Fruit fly (Drosophila melanogaster): Measurements from ENCODE around the gene CG46387.
A peak's percentile ranks its signal among the peaks of the same experiment; 100 is the strongest.

Gene CG46387

dm6 chr3L:9856430-9857218, 41.8 kb upstream of the CG46387 start (continued):
- TF ChIP-seq Hr39 (GFP tag; optimal IDR thresholded peaks at IDR 0.05) (no peak), fd59A (GFP tag; optimal IDR thresholded peaks at IDR 0.05) (no peak), Hr38 (GFP tag; optimal IDR thresholded peaks at IDR 0.05) (no peak), cyc (GFP tag; optimal IDR thresholded peaks at IDR 0.05) (no peak), CG8632 (GFP tag; optimal IDR thresholded peaks at IDR 0.05) (peak; percentile 21), OdsH (GFP tag; optimal IDR thresholded peaks at IDR 0.05) (peak; percentile 6), eg (GFP tag; IDR thresholded peaks at IDR 0.05) (peak; percentile 79; the same call in 2 of the 3 replicates), CG32006 (GFP tag; optimal IDR thresholded peaks at IDR 0.05) (no peak), CG6792 (GFP tag; optimal IDR thresholded peaks at IDR 0.05) (no peak), Met (GFP tag; optimal IDR thresholded peaks at IDR 0.05) (no peak), CG6808 (GFP tag; optimal IDR thresholded peaks at IDR 0.05) (no peak), Sox14 (GFP tag; optimal IDR thresholded peaks at IDR 0.05) (no peak), ss (GFP tag; optimal IDR thresholded peaks at IDR 0.05) (peak in 1 of 2 experiments; percentile 29), fd85E (GFP tag; optimal IDR thresholded peaks at IDR 0.05) (no peak), CG6854 (GFP tag; optimal IDR thresholded peaks at IDR 0.05) (no peak), CG11902 (GFP tag; optimal IDR thresholded peaks at IDR 0.05) (no peak), CG16779 (tag; optimal IDR thresholded peaks at IDR 0.05) (no peak), CG1621 (tag; optimal IDR thresholded peaks at IDR 0.05) (no peak), acj6 (GFP tag; optimal IDR thresholded peaks at IDR 0.05) (peak; percentile 44), Gug (GFP tag; IDR thresholded peaks at IDR 0.05) (peak; percentile 59), spab (GFP tag; optimal IDR thresholded peaks at IDR 0.05) (no peak), CG3919 (GFP tag; optimal IDR thresholded peaks at IDR 0.05) (no peak), dac (GFP tag; optimal IDR thresholded peaks at IDR 0.05) (no peak), CG6276 (GFP tag; optimal IDR thresholded peaks at IDR 0.05) (no peak), CG8119 (GFP tag; IDR thresholded peaks at IDR 0.05) (peak; percentile 64)

dm6 chr3L:9859624-9860023, 38.8 kb upstream of the CG46387 start, which contains the start of gene CG10809:
Gene CG10809 (minus strand): TSS chr3L:9859889.
- TF ChIP-seq fkh (GFP tag; optimal IDR thresholded peaks at IDR 0.05) (peak; percentile 99), fd59A (GFP tag; optimal IDR thresholded peaks at IDR 0.05) (no peak), CG11294 (GFP tag; IDR thresholded peaks at IDR 0.05) (no peak), svp (GFP tag) (peak; percentile 65), Sox14 (GFP tag; optimal IDR thresholded peaks at IDR 0.05) (peak; percentile 11), esn (GFP tag; optimal IDR thresholded peaks at IDR 0.05) (no peak), Blimp-1 (GFP tag; optimal IDR thresholded peaks at IDR 0.05) (no peak), CG10631 (GFP tag; optimal IDR thresholded peaks at IDR 0.05) (peak; percentile 26), lz (GFP tag; optimal IDR thresholded peaks at IDR 0.05) (peak; percentile 12)

dm6 chr3L:9863656-9864055, 34.8 kb upstream of the CG46387 start:
- TF ChIP-seq ss (GFP tag; optimal IDR thresholded peaks at IDR 0.05) (peak; percentile 6 to 46), CG6854 (GFP tag; optimal IDR thresholded peaks at IDR 0.05) (peak; percentile 30), CG6808 (GFP tag; optimal IDR thresholded peaks at IDR 0.05) (peak; percentile 54), svp (GFP tag) (no peak), CG15336 (GFP tag; IDR thresholded peaks at IDR 0.05) (no peak), CG32006 (GFP tag; optimal IDR thresholded peaks at IDR 0.05) (no peak)

dm6 chr3L:9864275-9865052, 34.0 kb upstream of the CG46387 start, which contains the start of the genes iPLA2-VIA and Ciz1:
Gene iPLA2-VIA (minus strand): TSS chr3L:9864349.
Gene Ciz1 (plus strand): TSS chr3L:9864639.
- TF ChIP-seq Eip78C (GFP tag) (peak; percentile 60), CG10631 (GFP tag; optimal IDR thresholded peaks at IDR 0.05) (peak; percentile 42), CG16779 (tag; optimal IDR thresholded peaks at IDR 0.05) (no peak), CG8319 (GFP tag; optimal IDR thresholded peaks at IDR 0.05) (no peak), lz (GFP tag; optimal IDR thresholded peaks at IDR 0.05) (peak; percentile 44), fkh (GFP tag; optimal IDR thresholded peaks at IDR 0.05) (no peak), esn (GFP tag; optimal IDR thresholded peaks at IDR 0.05) (peak; percentile 20), Sox14 (GFP tag; optimal IDR thresholded peaks at IDR 0.05) (peak; percentile 46), dsx (GFP tag; optimal IDR thresholded peaks at IDR 0.05; ENCODE audit: poor library complexity, severe bottlenecking) (peak; percentile 19), ss (GFP tag; optimal IDR thresholded peaks at IDR 0.05) (peak in 1 of 2 experiments; percentile 30), pdm3 (GFP tag; optimal IDR thresholded peaks at IDR 0.05) (no peak), CG6792 (GFP tag; optimal IDR thresholded peaks at IDR 0.05) (no peak), CG11902 (GFP tag; optimal IDR thresholded peaks at IDR 0.05) (no peak), Hr4 (GFP tag; optimal IDR thresholded peaks at IDR 0.05) (no peak), CG6163 (GFP tag; IDR thresholded peaks at IDR 0.05) (no peak), CG3032 (tag; optimal IDR thresholded peaks at IDR 0.05) (peak; percentile 22), CG11762 (GFP tag; optimal IDR thresholded peaks at IDR 0.05; ENCODE audit: insufficient read depth) (no peak), CG6854 (GFP tag; optimal IDR thresholded peaks at IDR 0.05) (peak; percentile 47), CG4318 (GFP tag; optimal IDR thresholded peaks at IDR 0.05) (no peak)

Measured in whole organism, prepupa.